Worm (Caenorhabditis elegans) whole organism, L2 larva: ENCODE results near the gene ckb-2.

Experiments
- skn-1 ChIP-seq: sonication (generic microtip); optimal IDR thresholded peaks from 2 replicates; lab custom pipeline; 2017; ENCODE audit warnings: missing biosample characterization, missing genetic modification characterization
- snpc-4 ChIP-seq: fragments of 150-350 bp; optimal IDR thresholded peaks from 2 replicates; lab custom pipeline; 2014; ENCODE audit warnings: missing biosample characterization, missing genetic modification characterization

DNA sequence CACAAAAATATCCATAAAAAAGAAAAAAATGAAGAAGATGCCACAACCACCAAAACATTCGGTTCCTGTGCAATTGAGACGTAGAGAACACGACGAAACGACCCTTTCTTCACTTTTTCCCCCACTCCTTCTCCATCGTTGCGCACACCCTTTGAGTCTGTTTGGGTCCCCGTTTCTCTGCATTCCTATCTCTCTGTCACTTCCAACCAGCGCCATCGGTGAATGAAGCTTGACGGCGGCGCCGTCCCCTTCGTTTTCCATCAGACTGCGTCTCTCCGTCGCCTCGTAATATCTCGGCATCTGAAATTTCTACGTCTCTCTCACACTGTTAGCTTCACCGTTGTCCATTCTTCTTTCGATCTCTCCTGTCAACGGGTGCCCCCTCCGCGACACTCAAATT, 32.1 kb upstream of the ckb-2 start:
- TF ChIP-seq snpc-4 (tag; lab: Kevin White, UChicago): no peak
- no peak for TF ChIP-seq skn-1
